Fruit fly (Drosophila melanogaster) whole organism, embryonic: ENCODE data around the gene CG33947.

Experiments used
- Aef1 ChIP-seq: fragments of 200-800 bp; sonication (Bioruptor generic); IDR thresholded peaks from 3 replicates; pipeline ENCODE4 v1.3.6; 2022; ENCODE audit warnings: missing biosample characterization, missing genetic modification characterization
- Antp ChIP-seq: fragments of 200-800 bp; sonication (Bioruptor generic); optimal IDR thresholded peaks from 3 replicates; lab custom pipeline; 2016; ENCODE audit warnings: missing biosample characterization, missing genetic modification characterization
- B-H1 ChIP-seq: fragments of 200-800 bp; sonication (Bioruptor generic); IDR thresholded peaks from 3 replicates; pipeline ENCODE4 v1.3.6; 2022; ENCODE audit warnings: missing biosample characterization, missing genetic modification characterization
- CG10321 ChIP-seq: fragments of 200-800 bp; sonication (Bioruptor generic); IDR thresholded peaks from 2 replicates; pipeline ENCODE4 v1.3.6; 2022; ENCODE audit warnings: missing biosample characterization, missing genetic modification characterization
- CG11560 ChIP-seq: fragments of 200-800 bp; sonication (Bioruptor generic); IDR thresholded peaks from 3 replicates; pipeline ENCODE4 v1.3.6; 2022; ENCODE audit warnings: missing biosample characterization, missing genetic modification characterization
- CG12071 ChIP-seq: fragments of 200-800 bp; sonication (Bioruptor generic); optimal IDR thresholded peaks from 3 replicates; lab custom pipeline; 2018; ENCODE audit warnings: missing biosample characterization, mild to moderate bottlenecking, missing genetic modification characterization
- CG12942 ChIP-seq: fragments of 200-800 bp; sonication (Bioruptor generic); optimal IDR thresholded peaks from 3 replicates; lab custom pipeline; 2016; ENCODE audit warnings: missing biosample characterization, missing genetic modification characterization
- CG13624 ChIP-seq: fragments of 200-800 bp; sonication (Bioruptor generic); optimal IDR thresholded peaks from 2 replicates; lab custom pipeline; 2016; ENCODE audit warnings: missing biosample characterization, missing genetic modification characterization
- CG14667 ChIP-seq: fragments of 200-800 bp; sonication (Bioruptor generic); IDR thresholded peaks from 2 replicates; pipeline ENCODE4 v1.3.6; 2022; ENCODE audit warnings: missing biosample characterization, missing genetic modification characterization
- CG14965 ChIP-seq: fragments of 200-800 bp; sonication (Bioruptor generic); optimal IDR thresholded peaks from 2 replicates; lab custom pipeline; 2016; ENCODE audit warnings: missing biosample characterization, missing genetic modification characterization, borderline replicate concordance
- CG15479 ChIP-seq: fragments of 200-800 bp; sonication (Bioruptor generic); optimal IDR thresholded peaks from 3 replicates; lab custom pipeline; 2019; ENCODE audit warnings: missing biosample characterization, mild to moderate bottlenecking, missing genetic modification characterization, moderate library complexity
- CG15514 ChIP-seq: fragments of 200-800 bp; sonication (Bioruptor generic); optimal IDR thresholded peaks from 3 replicates; lab custom pipeline; 2017; ENCODE audit warnings: missing biosample characterization, missing genetic modification characterization, mild to moderate bottlenecking, moderate library complexity, missing genetic modification reagents
- CG15601 ChIP-seq: fragments of 200-800 bp; sonication (Bioruptor generic); optimal IDR thresholded peaks from 3 replicates; lab custom pipeline; 2019; ENCODE audit warnings: missing biosample characterization, mild to moderate bottlenecking, missing genetic modification characterization, moderate library complexity
- CG1647 ChIP-seq: fragments of 200-800 bp; sonication (Bioruptor generic); optimal IDR thresholded peaks from 3 replicates; lab custom pipeline; 2016; ENCODE audit warnings: missing biosample characterization, missing genetic modification characterization
- CG18011 ChIP-seq: fragments of 200-800 bp; sonication (Bioruptor generic); optimal IDR thresholded peaks from 2 replicates; lab custom pipeline; 2017; ENCODE audit warnings: missing biosample characterization, missing genetic modification characterization, mild to moderate bottlenecking, moderate library complexity, missing genotype
- CG18599 ChIP-seq: fragments of 200-800 bp; sonication (Bioruptor generic); optimal IDR thresholded peaks from 3 replicates; lab custom pipeline; 2017; ENCODE audit warnings: missing biosample characterization, missing genetic modification characterization, mild to moderate bottlenecking, moderate library complexity, missing genetic modification reagents
- CG32767 ChIP-seq: fragments of 200-800 bp; sonication (Bioruptor generic); IDR thresholded peaks from 2 replicates; pipeline ENCODE4 v1.3.6; 2022; ENCODE audit warnings: missing biosample characterization, missing genetic modification characterization
- CG3995 ChIP-seq: fragments of 200-800 bp; sonication (Bioruptor generic); optimal IDR thresholded peaks from 3 replicates; lab custom pipeline; 2016; ENCODE audit warnings: missing biosample characterization, missing genetic modification characterization
- CG4707 ChIP-seq: fragments of 200-800 bp; sonication (Bioruptor generic); optimal IDR thresholded peaks from 2 replicates; lab custom pipeline; 2018; ENCODE audit warnings: missing biosample characterization, mild to moderate bottlenecking, missing genetic modification characterization, moderate library complexity
- CG8765 ChIP-seq: fragments of 200-800 bp; sonication (Bioruptor generic); IDR thresholded peaks from 2 replicates; pipeline ENCODE4 v1.3.6; 2022; ENCODE audit warnings: missing biosample characterization, missing genetic modification characterization
- CG9609 ChIP-seq: fragments of 200-800 bp; sonication (Bioruptor generic); optimal IDR thresholded peaks from 3 replicates; lab custom pipeline; 2016; ENCODE audit warnings: missing biosample characterization, missing genetic modification characterization
- CkIIα-i1 ChIP-seq: fragments of 200-800 bp; sonication (Bioruptor generic); IDR thresholded peaks from 2 replicates; pipeline ENCODE4 v1.3.6; 2022; ENCODE audit warnings: missing biosample characterization, missing genetic modification characterization
- CoRest ChIP-seq: fragments of 200-800 bp; sonication (Bioruptor generic); optimal IDR thresholded peaks from 3 replicates; lab custom pipeline; 2018; ENCODE audit warnings: missing biosample characterization, mild to moderate bottlenecking, missing genetic modification characterization, moderate library complexity
- D19A ChIP-seq: fragments of 200-800 bp; optimal IDR thresholded peaks from 3 replicates; lab custom pipeline; 2019; ENCODE audit warnings: missing biosample characterization, mild to moderate bottlenecking, missing genetic modification characterization, moderate library complexity
- Dfd ChIP-seq, 2 experiments: fragments of >200 bp; optimal IDR thresholded peaks; 2 replicates each; lab custom pipeline; 2017; ENCODE audit warnings: missing biosample characterization in 2 of 2, missing genetic modification characterization in 2 of 2
- Dip3 ChIP-seq: fragments of 200-800 bp; sonication (Bioruptor generic); optimal IDR thresholded peaks from 3 replicates; lab custom pipeline; 2016; ENCODE audit warnings: missing biosample characterization, missing genetic modification characterization
- Hmx ChIP-seq: fragments of 200-800 bp; sonication (Bioruptor generic); optimal IDR thresholded peaks from 2 replicates; lab custom pipeline; 2016; ENCODE audit warnings: missing biosample characterization, missing genetic modification characterization
- Lpt ChIP-seq: fragments of >200 bp; optimal IDR thresholded peaks from 2 replicates; lab custom pipeline; 2018; ENCODE audit warnings: missing biosample characterization, missing genetic modification characterization
- MTF-1 ChIP-seq: fragments of 200-800 bp; sonication (Bioruptor generic); optimal IDR thresholded peaks from 2 replicates; lab custom pipeline; 2018; ENCODE audit warnings: missing biosample characterization, mild to moderate bottlenecking, missing genetic modification characterization, borderline replicate concordance
- Med ChIP-seq: fragments of 200-800 bp; sonication (Bioruptor generic); peaks from one replicate; lab custom pipeline; 2016; ENCODE audit warnings: missing biosample characterization, missing genetic modification characterization, mild to moderate bottlenecking, inconsistent platforms, moderate library complexity
- NK7.1 ChIP-seq: fragments of 200-800 bp; sonication (Bioruptor generic); optimal IDR thresholded peaks from 3 replicates; lab custom pipeline; 2016; ENCODE audit warnings: missing biosample characterization, missing genetic modification characterization
- Neu2 ChIP-seq: fragments of 200-800 bp; sonication (Bioruptor generic); optimal IDR thresholded peaks from 3 replicates; lab custom pipeline; 2016; ENCODE audit warnings: missing biosample characterization, missing genetic modification characterization, borderline replicate concordance
- Nf-YB ChIP-seq: fragments of 200-800 bp; sonication (Bioruptor generic); optimal IDR thresholded peaks from 3 replicates; lab custom pipeline; 2019; ENCODE audit warnings: missing biosample characterization, mild to moderate bottlenecking, missing genetic modification characterization, moderate library complexity
- Ravus ChIP-seq: fragments of 200-800 bp; sonication (Bioruptor generic); IDR thresholded peaks from 2 replicates; pipeline ENCODE4 v1.3.6; 2022; ENCODE audit warnings: missing biosample characterization, missing genetic modification characterization
- Sry-β ChIP-seq: fragments of 200-800 bp; sonication (Bioruptor generic); optimal IDR thresholded peaks from 2 replicates; lab custom pipeline; 2018; ENCODE audit warnings: missing biosample characterization, mild to moderate bottlenecking, missing genetic modification characterization, moderate library complexity
- crc ChIP-seq: fragments of 200-800 bp; sonication (Bioruptor generic); optimal IDR thresholded peaks from 2 replicates; lab custom pipeline; 2016; ENCODE audit warnings: missing biosample characterization, missing genetic modification characterization
- esg ChIP-seq: fragments of 200-800 bp; sonication (Bioruptor generic); conservative IDR thresholded peaks from 2 replicates; pipeline ENCODE4 v1.3.6; 2022; ENCODE audit warnings: missing biosample characterization, missing genetic modification characterization
- fd3F ChIP-seq: fragments of 200-800 bp; sonication (Bioruptor generic); optimal IDR thresholded peaks from 2 replicates; lab custom pipeline; 2018; ENCODE audit warnings: missing biosample characterization, mild to moderate bottlenecking, missing genetic modification characterization, moderate library complexity
- fd64A ChIP-seq: fragments of 200-800 bp; sonication (Bioruptor generic); optimal IDR thresholded peaks from 3 replicates; lab custom pipeline; 2018; ENCODE audit warnings: missing biosample characterization, mild to moderate bottlenecking, missing genetic modification characterization
- fu2 ChIP-seq: fragments of 200-800 bp; sonication (Bioruptor generic); optimal IDR thresholded peaks from 2 replicates; lab custom pipeline; 2016; ENCODE audit warnings: missing biosample characterization, missing genetic modification characterization
- gcm2 ChIP-seq: fragments of 200-800 bp; sonication (Bioruptor generic); optimal IDR thresholded peaks from 2 replicates; lab custom pipeline; 2016; ENCODE audit warnings: missing biosample characterization, missing genetic modification characterization
- h ChIP-seq: fragments of >200 bp; optimal IDR thresholded peaks from 2 replicates; lab custom pipeline; 2017
- knrl ChIP-seq: fragments of 200-800 bp; sonication (Bioruptor generic); IDR thresholded peaks from 3 replicates; pipeline ENCODE4 v1.3.6; 2022; ENCODE audit warnings: missing biosample characterization, missing genetic modification characterization; ENCODE audit not compliant: partially characterized antibody
- nmo ChIP-seq: fragments of 200-800 bp; sonication (Bioruptor generic); optimal IDR thresholded peaks from 2 replicates; lab custom pipeline; 2018; ENCODE audit warnings: missing biosample characterization, mild to moderate bottlenecking, missing genetic modification characterization, moderate library complexity
- p53 ChIP-seq: fragments of 200-800 bp; sonication (Bioruptor generic); optimal IDR thresholded peaks from 2 replicates; lab custom pipeline; 2016; ENCODE audit warnings: missing biosample characterization, missing genetic modification characterization
- pb ChIP-seq: fragments of 200-800 bp; sonication (Bioruptor generic); optimal IDR thresholded peaks from 3 replicates; lab custom pipeline; 2016; ENCODE audit warnings: missing biosample characterization, missing genetic modification characterization
- pros ChIP-seq: fragments of 200-800 bp; sonication (Bioruptor generic); optimal IDR thresholded peaks from 3 replicates; lab custom pipeline; 2019; ENCODE audit warnings: missing biosample characterization, mild to moderate bottlenecking, missing genetic modification characterization, moderate library complexity
- psq ChIP-seq: fragments of 200-800 bp; sonication (Bioruptor generic); optimal IDR thresholded peaks from 2 replicates; lab custom pipeline; 2017; ENCODE audit warnings: missing biosample characterization, missing genetic modification characterization
- row ChIP-seq: fragments of 200-800 bp; sonication (Bioruptor generic); IDR thresholded peaks from 3 replicates; pipeline ENCODE4 v1.3.6; 2022; ENCODE audit warnings: missing biosample characterization, missing genetic modification characterization
- tgo ChIP-seq: fragments of 200-800 bp; sonication (Bioruptor generic); IDR thresholded peaks from 3 replicates; pipeline ENCODE4 v1.3.6; 2022; ENCODE audit warnings: missing biosample characterization, missing genetic modification characterization
- trem ChIP-seq: fragments of 200-800 bp; optimal IDR thresholded peaks from 3 replicates; lab custom pipeline; 2019; ENCODE audit warnings: missing biosample characterization, mild to moderate bottlenecking, missing genetic modification characterization, moderate library complexity

The CG33947 gene

DNA sequence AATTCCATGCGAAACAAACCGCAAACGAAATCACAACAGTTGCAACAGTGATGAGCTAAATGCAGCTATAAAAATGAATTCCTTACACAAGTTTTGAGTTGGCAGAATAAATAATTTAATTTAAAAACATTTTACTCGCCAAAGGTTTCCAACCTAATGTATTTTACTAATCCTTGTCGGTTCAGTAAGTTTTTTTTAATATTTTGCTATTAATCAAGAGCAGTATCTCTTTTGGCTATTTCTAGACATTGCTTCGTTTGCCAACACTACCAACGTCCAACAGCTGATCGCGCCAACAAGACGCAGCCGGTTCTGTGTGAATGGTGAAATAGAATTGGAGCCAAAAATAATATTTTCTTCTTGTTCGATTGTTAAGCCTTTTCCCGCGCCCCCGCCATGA is 31.6 kb upstream of the CG33947 start, which contains the start of the genes CG32075, CG45101 and SuUR (continued):
- TF ChIP-seq fd64A (no peak), knrl (GFP tag; lab: Robert Waterston, UW) (peak; percentile 24; the same call in 1 of the 3 replicates), CG4707 (GFP tag; lab: Kevin White, UChicago) (no peak), p53 (GFP tag; lab: Kevin White, UChicago) (peak; percentile 71), h (lab: Kevin White, UChicago) (no peak), NK7.1 (peak; percentile 70), trem (tag; lab: Kevin White, UChicago) (peak; percentile 79), tgo (GFP tag; lab: Robert Waterston, UW) (peak; percentile 94), CG14965 (GFP tag; lab: Kevin White, UChicago) (no peak), Neu2 (GFP tag; lab: Kevin White, UChicago) (no peak), CG3995 (GFP tag; lab: Kevin White, UChicago) (peak; percentile 76), pros (no peak), CG9609 (GFP tag; lab: Kevin White, UChicago) (peak; percentile 91), Nf-YB (GFP tag; lab: Kevin White, UChicago) (peak; percentile 53), CG11560 (tag; lab: Robert Waterston, UW) (peak; percentile 61; the same call in 1 of the 3 replicates), CG13624 (GFP tag; lab: Kevin White, UChicago) (peak; percentile 93), Hmx (GFP tag; lab: Kevin White, UChicago) (peak; percentile 67), Ravus (GFP tag; lab: Robert Waterston, UW) (peak; percentile 58), CG8765 (peak; percentile 75), Dfd (GFP tag; optimal IDR thresholded peaks at IDR 0.05; lab: Kevin White, UChicago) (no peak), CG15479 (GFP tag; lab: Kevin White, UChicago) (no peak), nmo (peak; percentile 90), esg (GFP tag; lab: Robert Waterston, UW) (peak; percentile 92), row (GFP tag; lab: Robert Waterston, UW) (peak; percentile 94), Aef1 (peak; percentile 90), CG18011 (GFP tag; lab: Kevin White, UChicago) (peak; percentile 82), MTF-1 (GFP tag; lab: Kevin White, UChicago) (no peak), CG12071 (GFP tag; lab: Kevin White, UChicago) (peak; percentile 15), Lpt (GFP tag; lab: Kevin White, UChicago) (no peak), Antp (GFP tag; lab: Kevin White, UChicago) (peak; percentile 84), CkIIα-i1 (GFP tag; lab: Robert Waterston, UW) (no peak), CG15514 (GFP tag; lab: Kevin White, UChicago) (peak; percentile 78), crc (GFP tag; lab: Kevin White, UChicago) (peak; percentile 73), CG15601 (tag; lab: Kevin White, UChicago) (peak; percentile 77), D19A (tag; lab: Kevin White, UChicago) (peak; percentile 68), gcm2 (GFP tag; lab: Kevin White, UChicago) (peak; percentile 81), B-H1 (peak; percentile 75), CG18599 (GFP tag; lab: Kevin White, UChicago) (peak; percentile 83), fu2 (peak; percentile 85), fd3F (GFP tag; lab: Kevin White, UChicago) (peak; percentile 81), CG14667 (peak; percentile 81), psq (GFP tag; lab: Kevin White, UChicago) (peak; percentile 56), CoRest (tag; lab: Kevin White, UChicago) (peak; percentile 89), Dip3 (GFP tag; lab: Kevin White, UChicago) (peak; percentile 91), Med (GFP tag; lab: Kevin White, UChicago) (peak; percentile 99), CG1647 (GFP tag; lab: Kevin White, UChicago) (peak; percentile 76), CG10321 (GFP tag; lab: Robert Waterston, UW) (no peak), pb (GFP tag; lab: Kevin White, UChicago) (peak; percentile 43), Sry-β (GFP tag; lab: Kevin White, UChicago) (peak; percentile 96), CG12942 (GFP tag; lab: Kevin White, UChicago) (peak; percentile 94), CG32767 (peak; percentile 80)
